Worm (Caenorhabditis elegans): ENCODE results near the gene nprl-3.

- TF ChIP-seq him-1 (tag; optimal IDR thresholded peaks at IDR 0.05) (no peak), W03F9.2 (tag; optimal IDR thresholded peaks at IDR 0.05) (no peak)
Measured at ce11 chrIV:8275232-8275631, 22.1 kb upstream of the nprl-3 start, which contains the start of gene K07H8.11.
